Worm (Caenorhabditis elegans): ENCODE results near the gene ZK632.14.

ce11 chrIII:9770590-9770989 lies 42.7 kb upstream of the ZK632.14 start:
- no peak for TF ChIP-seq ceh-32 (tag; optimal IDR thresholded peaks at IDR 0.05; ENCODE audit: poor library complexity)
- TF ChIP-seq unc-39 (tag; optimal IDR thresholded peaks at IDR 0.05), result no peak
- no peak for TF ChIP-seq gei-8 (GFP tag; optimal IDR thresholded peaks at IDR 0.05)
- no peak for TF ChIP-seq F49E8.2 (tag; optimal IDR thresholded peaks at IDR 0.05; ENCODE audit: borderline replicate concordance)
- no peak for TF ChIP-seq nhr-77 (tag; optimal IDR thresholded peaks at IDR 0.05)
- no peak for TF ChIP-seq nhr-11 (tag; optimal IDR thresholded peaks at IDR 0.05)

All from whole organism, L4 larva.